Worm (Caenorhabditis elegans): ENCODE results near the gene ZK622.1.

Gene ZK622.1

ce11 chrII:5293287-5293850 is at the start of gene ZK622.1 (continued):
- TF ChIP-seq ceh-91 (GFP tag; IDR thresholded peaks at IDR 0.05) (no peak), ets-4 (GFP tag; optimal IDR thresholded peaks at IDR 0.05) (no peak), snpc-3.4 (tag; optimal IDR thresholded peaks at IDR 0.05) (no peak), aptf-2 (GFP tag; conservative IDR thresholded peaks at IDR 0.05) (no peak), attf-5 (GFP tag; optimal IDR thresholded peaks at IDR 0.05) (peak; percentile 9), atf-7 (tag; optimal IDR thresholded peaks at IDR 0.05) (no peak), hlh-12 (tag; optimal IDR thresholded peaks at IDR 0.05) (peak; percentile 25), ztf-25 (GFP tag; IDR thresholded peaks at IDR 0.05) (peak; percentile 72), lin-40 (tag; optimal IDR thresholded peaks at IDR 0.05) (peak; percentile 43), chd-7 (tag; optimal IDR thresholded peaks at IDR 0.05) (peak; percentile 5), nfya-1 (tag; optimal IDR thresholded peaks at IDR 0.05; ENCODE audit: borderline replicate concordance, insufficient read depth) (no peak), snpc-4 (GFP tag; optimal IDR thresholded peaks at IDR 0.05) (peak; percentile 29), snpc-4 (tag; optimal IDR thresholded peaks at IDR 0.05) (peak in 2 of 4 experiments; percentile 21 to 35), repo-1 (tag; optimal IDR thresholded peaks at IDR 0.05) (no peak), egl-18 (GFP tag; IDR thresholded peaks at IDR 0.05) (no peak), attf-6 (GFP tag; IDR thresholded peaks at IDR 0.05) (0 out of 2 replicates have a peak, but pooled peaks have one; percentile 51), nfyb-1 (GFP tag; IDR thresholded peaks at IDR 0.05) (0 out of 2 replicates have a peak, but pooled peaks have one; percentile 53), cebp-1 (GFP tag; IDR thresholded peaks at IDR 0.05) (no peak), cebp-1 (tag; optimal IDR thresholded peaks at IDR 0.05) (no peak), F57A8.1 (GFP tag; optimal IDR thresholded peaks at IDR 0.05) (peak; percentile 16), akir-1 (GFP tag; optimal IDR thresholded peaks at IDR 0.05) (no peak), F23B12.7 (tag; optimal IDR thresholded peaks at IDR 0.05; ENCODE audit: insufficient read depth) (peak; percentile 48), C06A6.2 (GFP tag; conservative IDR thresholded peaks at IDR 0.05) (no peak), efl-1 (GFP tag; optimal IDR thresholded peaks at IDR 0.05) (no peak), Y79H2A.3 (GFP tag; conservative IDR thresholded peaks at IDR 0.05) (no peak), Y53F4B.3 (GFP tag; IDR thresholded peaks at IDR 0.05) (peak; percentile 43; the same call in 1 of the 2 replicates), F39B2.1 (GFP tag; IDR thresholded peaks at IDR 0.05) (no peak), madf-6 (GFP tag; IDR thresholded peaks at IDR 0.05) (no peak; the same call in 1 of the 2 replicates), let-607 (tag; optimal IDR thresholded peaks at IDR 0.05) (no peak), T07F8.4 (tag; optimal IDR thresholded peaks at IDR 0.05) (peak; percentile 44), Y67H2A.10 (GFP tag; conservative IDR thresholded peaks at IDR 0.05) (no peak), F49E8.2 (tag; optimal IDR thresholded peaks at IDR 0.05; ENCODE audit: insufficient read depth) (no peak), nhr-179 (tag; optimal IDR thresholded peaks at IDR 0.05) (no peak), dox-1 (GFP tag; IDR thresholded peaks at IDR 0.05) (peak; percentile 55), nhr-90 (tag; optimal IDR thresholded peaks at IDR 0.05) (peak; percentile 61), ekl-4 (GFP tag; IDR thresholded peaks at IDR 0.05) (peak; percentile 76; the same call in 1 of the 2 replicates), mcd-1 (GFP tag; IDR thresholded peaks at IDR 0.05) (peak; percentile 42; the same call in 1 of the 2 replicates), F37B4.10 (GFP tag; IDR thresholded peaks at IDR 0.05) (no peak), T26A5.8 (tag; optimal IDR thresholded peaks at IDR 0.05) (no peak), hsf-1 (GFP tag; IDR thresholded peaks at IDR 0.05) (no peak), hlh-26 (GFP tag; conservative IDR thresholded peaks at IDR 0.05) (no peak), xnd-1 (tag; optimal IDR thresholded peaks at IDR 0.05) (no peak), athp-1 (tag; optimal IDR thresholded peaks at IDR 0.05) (no peak), ztf-18 (tag; optimal IDR thresholded peaks at IDR 0.05) (peak; percentile 48), ztf-3 (GFP tag; optimal IDR thresholded peaks at IDR 0.05) (no peak), nfya-2 (GFP tag; IDR thresholded peaks at IDR 0.05) (no peak), ceh-58 (GFP tag; IDR thresholded peaks at IDR 0.05) (no peak), ztf-6 (GFP tag; IDR thresholded peaks at IDR 0.05) (no peak)
